Fruit fly (Drosophila melanogaster): ENCODE data around the gene CkIalpha.

- TF ChIP-seq sim (GFP tag; IDR thresholded peaks at IDR 0.05) (no peak), CG11696 (GFP tag; IDR thresholded peaks at IDR 0.05) (no peak), bcd (GFP tag; optimal IDR thresholded peaks at IDR 0.05) (no peak), ara (GFP tag; IDR thresholded peaks at IDR 0.05) (no peak), prd (optimal IDR thresholded peaks at IDR 0.05) (no peak), prd (GFP tag; IDR thresholded peaks at IDR 0.05) (no peak), cato (GFP tag; optimal IDR thresholded peaks at IDR 0.05; ENCODE audit: borderline replicate concordance) (no peak), tap (tag; optimal IDR thresholded peaks at IDR 0.05) (no peak), CG12744 (GFP tag; optimal IDR thresholded peaks at IDR 0.05) (no peak)
These were observed 8.1 kb upstream of the CkIalpha start for dm6 chrX:12645361-12645760.

All from whole organism, embryonic.